Worm (Caenorhabditis elegans) whole organism, late embryonic: ENCODE data around the gene chpf-2.

Source experiments
- C08G9.2 ChIP-seq: sonication (generic microtip); optimal IDR thresholded peaks from 2 replicates; lab custom pipeline; 2016; ENCODE audit warnings: mild to moderate bottlenecking, missing genetic modification characterization, moderate library complexity, missing compliant biosample characterization
- K02D7.2 ChIP-seq: sonication (generic microtip); optimal IDR thresholded peaks from 2 replicates; lab custom pipeline; 2017; ENCODE audit warnings: mild to moderate bottlenecking, missing genetic modification characterization, missing compliant biosample characterization
- Y22D7AL.16 ChIP-seq: sonication (generic microtip); optimal IDR thresholded peaks from 2 replicates; lab custom pipeline; 2016; ENCODE audit warnings: missing genetic modification characterization, missing compliant biosample characterization
- ama-1 ChIP-seq: fragments of 150-350 bp; optimal IDR thresholded peaks from 2 replicates; lab custom pipeline; 2014
- hlh-30 ChIP-seq: sonication (generic microtip); optimal IDR thresholded peaks from 2 replicates; lab custom pipeline; 2017; ENCODE audit warnings: antibody characterized with exemption, missing genetic modification characterization, missing compliant biosample characterization; ENCODE audit not compliant: insufficient read depth
- lim-6 ChIP-seq: sonication (generic microtip); optimal IDR thresholded peaks from 2 replicates; lab custom pipeline; 2016; ENCODE audit warnings: missing genetic modification characterization, missing compliant biosample characterization
- nfya-1 ChIP-seq: sonication (generic microtip); optimal IDR thresholded peaks from 2 replicates; lab custom pipeline; 2017; ENCODE audit warnings: missing genetic modification characterization, mild to moderate bottlenecking, missing compliant biosample characterization, antibody characterized with exemption, moderate library complexity
- nhr-11 ChIP-seq: fragments of 150-350 bp; optimal IDR thresholded peaks from 2 replicates; lab custom pipeline; 2014; ENCODE audit warnings: missing biosample characterization, missing genetic modification characterization
- pha-4 ChIP-seq: fragments of 150-350 bp; optimal IDR thresholded peaks from 2 replicates; lab custom pipeline; 2018; ENCODE audit warnings: missing biosample characterization, missing genetic modification reagents, missing genetic modification characterization
- pqm-1 ChIP-seq: sonication (generic microtip); optimal IDR thresholded peaks from 2 replicates; lab custom pipeline; 2016; ENCODE audit warnings: missing genetic modification characterization, missing compliant biosample characterization
- pros-1 ChIP-seq: fragments of 150-350 bp; optimal IDR thresholded peaks from 2 replicates; lab custom pipeline; 2014; ENCODE audit warnings: missing biosample characterization, missing genetic modification reagents, missing genetic modification characterization

- TF ChIP-seq nhr-11 (tag; lab: Kevin White, UChicago) (no peak), K02D7.2 (tag; lab: Kevin White, UChicago) (no peak), nfya-1 (tag; lab: Kevin White, UChicago) (no peak), lim-6 (tag; lab: Kevin White, UChicago) (no peak), Y22D7AL.16 (tag; lab: Kevin White, UChicago) (no peak), C08G9.2 (tag; lab: Kevin White, UChicago) (no peak), pha-4 (no peak), ama-1 (no peak), pqm-1 (tag; lab: Kevin White, UChicago) (no peak), pros-1 (tag; lab: Kevin White, UChicago) (no peak), hlh-30 (no peak)
These were observed 39.4 kb downstream of the chpf-2 start, which contains the start of gene srw-119 for ce11 chrV:2999736-3000135.
